Worm (Caenorhabditis elegans): ENCODE measurements around the gene F59D12.3.

ce11 chrX:15689244-15689643, 38.5 kb upstream of the F59D12.3 start, which contains the start of gene C03H12.1:
- TF ChIP-seq nhr-237 (tag; optimal IDR thresholded peaks at IDR 0.05) (no peak), zag-1 (tag; optimal IDR thresholded peaks at IDR 0.05) (no peak), ZK546.5 (tag; optimal IDR thresholded peaks at IDR 0.05) (no peak), nhr-6 (tag; optimal IDR thresholded peaks at IDR 0.05) (no peak), sem-4 (tag; optimal IDR thresholded peaks at IDR 0.05) (no peak), elt-1 (tag; optimal IDR thresholded peaks at IDR 0.05) (no peak)
